Fruit fly (Drosophila melanogaster) whole organism, wandering third instar larva: ENCODE data around the gene Dci.

ENCODE experiments used
- Abd-B ChIP-seq: fragments of >200 bp; optimal IDR thresholded peaks from 2 replicates; lab custom pipeline; 2017; ENCODE audit warnings: missing biosample characterization, missing genetic modification characterization
- CG9705 ChIP-seq: fragments of 200-800 bp; sonication (Bioruptor generic); optimal IDR thresholded peaks from 2 replicates; lab custom pipeline; 2018; ENCODE audit warnings: missing biosample characterization, mild to moderate bottlenecking, missing genetic modification characterization
- CrebA ChIP-seq: fragments of 200-800 bp; sonication (Bioruptor generic); optimal IDR thresholded peaks from 2 replicates; lab custom pipeline; 2016; ENCODE audit warnings: missing biosample characterization, mild to moderate bottlenecking, missing genetic modification characterization, borderline replicate concordance
- Dfd ChIP-seq: fragments of >200 bp; optimal IDR thresholded peaks from 2 replicates; lab custom pipeline; 2017; ENCODE audit warnings: missing biosample characterization, missing genetic modification characterization
- Dif ChIP-seq: fragments of 200-275, 200-300 bp; sonication (Bioruptor generic); optimal IDR thresholded peaks from 2 replicates; lab custom pipeline; 2018; ENCODE audit warnings: missing biosample characterization, missing genetic modification characterization; ENCODE audit not compliant: partially characterized antibody
- HLH106 ChIP-seq: fragments of 200-800 bp; optimal IDR thresholded peaks from 3 replicates; lab custom pipeline; 2019; ENCODE audit warnings: missing biosample characterization, mild to moderate bottlenecking, missing genetic modification characterization, moderate library complexity
- Hnf4 ChIP-seq: fragments of 200-800 bp; sonication (Bioruptor generic); optimal IDR thresholded peaks from 2 replicates; lab custom pipeline; 2016; ENCODE audit warnings: missing biosample characterization, mild to moderate bottlenecking, missing genetic modification characterization
- Hr78 ChIP-seq: fragments of >200 bp; optimal IDR thresholded peaks from 2 replicates; lab custom pipeline; 2017; ENCODE audit warnings: missing biosample characterization, missing genetic modification characterization
- Hr83 ChIP-seq: fragments of 200-300 bp; sonication (Bioruptor generic); optimal IDR thresholded peaks from 2 replicates; lab custom pipeline; 2016; ENCODE audit warnings: missing biosample characterization, mild to moderate bottlenecking, missing genetic modification characterization, moderate library complexity; ENCODE audit not compliant: poor library complexity, severe bottlenecking
- Myc ChIP-seq: fragments of >200 bp; optimal IDR thresholded peaks from 2 replicates; lab custom pipeline; 2017
- OdsH ChIP-seq: fragments of 200-800 bp; sonication (Bioruptor generic); optimal IDR thresholded peaks from 2 replicates; lab custom pipeline; 2016; ENCODE audit warnings: missing biosample characterization, mild to moderate bottlenecking, missing genetic modification characterization
- Rel ChIP-seq, 2 experiments: fragments of 200-800 bp; sonication (Bioruptor generic) in 1 of 2; optimal IDR thresholded peaks; 2 replicates in 1 of 2; 3 replicates in 1 of 2; lab custom pipeline; 2016 to 2019; ENCODE audit warnings: mild to moderate bottlenecking in 2 of 2, missing biosample characterization in 2 of 2, missing genetic modification characterization in 2 of 2, moderate library complexity in 1 of 2
- Sp1 ChIP-seq: fragments of 200-800 bp; sonication (Bioruptor generic); optimal IDR thresholded peaks from 3 replicates; lab custom pipeline; 2019; ENCODE audit warnings: missing biosample characterization, mild to moderate bottlenecking, missing genetic modification characterization, moderate library complexity
- br ChIP-seq: fragments of 200-800 bp; sonication (Bioruptor generic); optimal IDR thresholded peaks from 2 replicates; lab custom pipeline; 2016; ENCODE audit warnings: missing biosample characterization, missing genetic modification characterization
- brk ChIP-seq: fragments of 200-800 bp; sonication (Bioruptor generic); optimal IDR thresholded peaks from 2 replicates; lab custom pipeline; 2016; ENCODE audit warnings: missing biosample characterization, mild to moderate bottlenecking, missing genetic modification characterization
- dl ChIP-seq, 2 experiments: fragments of 175-275, 200-275 bp in 1 of 2; fragments of 200-275 bp in 1 of 2; sonication (Bioruptor generic); optimal IDR thresholded peaks; lab custom pipeline; 2018; ENCODE audit warnings: mild to moderate bottlenecking in 2 of 2, missing biosample characterization in 2 of 2, missing genetic modification characterization in 2 of 2, moderate library complexity in 2 of 2; ENCODE audit not compliant: partially characterized antibody in 2 of 2, insufficient read depth in 1 of 2
- dmrt93B ChIP-seq: fragments of 200-800 bp; sonication (Bioruptor generic); optimal IDR thresholded peaks from 2 replicates; lab custom pipeline; 2018; ENCODE audit warnings: missing biosample characterization, mild to moderate bottlenecking, missing genetic modification characterization
- ey ChIP-seq: fragments of 200-800 bp; sonication (Bioruptor generic); optimal IDR thresholded peaks from 2 replicates; lab custom pipeline; 2016; ENCODE audit warnings: missing biosample characterization, missing genetic modification characterization
- foxo ChIP-seq, 2 experiments: fragments of 200-800 bp; sonication (Bioruptor generic); optimal IDR thresholded peaks; 2 replicates in 1 of 2; 3 replicates in 1 of 2; lab custom pipeline; 2016 to 2017; ENCODE audit warnings: missing biosample characterization in 2 of 2, missing genetic modification characterization in 2 of 2
- fru ChIP-seq: fragments of 200-800 bp; sonication (Bioruptor generic); optimal IDR thresholded peaks from 3 replicates; lab custom pipeline; 2016; ENCODE audit warnings: missing biosample characterization, mild to moderate bottlenecking, missing genetic modification characterization
- h ChIP-seq: fragments of 200-800 bp; sonication (Bioruptor generic); optimal IDR thresholded peaks from 3 replicates; lab custom pipeline; 2016; ENCODE audit warnings: missing biosample characterization, mild to moderate bottlenecking, missing genetic modification characterization
- jim ChIP-seq: fragments of 175-275, 200-325 bp; sonication (Bioruptor generic); optimal IDR thresholded peaks from 2 replicates; lab custom pipeline; 2016; ENCODE audit warnings: missing biosample characterization, mild to moderate bottlenecking, missing genetic modification characterization
- pan ChIP-seq: fragments of >200 bp; optimal IDR thresholded peaks from 2 replicates; lab custom pipeline; 2017
- psq ChIP-seq: fragments of 200-800 bp; sonication (Bioruptor generic); optimal IDR thresholded peaks from 3 replicates; lab custom pipeline; 2017; ENCODE audit warnings: missing biosample characterization, mild to moderate bottlenecking, missing genetic modification characterization, moderate library complexity
- rgr ChIP-seq: fragments of 200-800 bp; sonication (Bioruptor generic); optimal IDR thresholded peaks from 3 replicates; lab custom pipeline; 2016; ENCODE audit warnings: missing biosample characterization, mild to moderate bottlenecking, missing genetic modification characterization
- sage ChIP-seq: fragments of 200-800 bp; sonication (Bioruptor generic); optimal IDR thresholded peaks from 2 replicates; lab custom pipeline; 2016; ENCODE audit warnings: missing biosample characterization, mild to moderate bottlenecking, missing genetic modification characterization
- sv ChIP-seq: fragments of 200-800 bp; sonication (Bioruptor generic); optimal IDR thresholded peaks from 3 replicates; lab custom pipeline; 2016; ENCODE audit warnings: missing biosample characterization, missing genetic modification characterization
- tai ChIP-seq: sonication (Bioruptor generic); optimal IDR thresholded peaks from 2 replicates; lab custom pipeline; 2016; ENCODE audit warnings: missing biosample characterization, missing genetic modification characterization
- usp ChIP-seq: fragments of >200 bp; optimal IDR thresholded peaks from 2 replicates; lab custom pipeline; 2017; ENCODE audit warnings: missing biosample characterization, missing genetic modification characterization
- woc ChIP-seq: sonication (Bioruptor generic); optimal IDR thresholded peaks from 2 replicates; lab custom pipeline; 2016; ENCODE audit warnings: missing biosample characterization, mild to moderate bottlenecking, missing genetic modification characterization

Gene Dci

DNA sequence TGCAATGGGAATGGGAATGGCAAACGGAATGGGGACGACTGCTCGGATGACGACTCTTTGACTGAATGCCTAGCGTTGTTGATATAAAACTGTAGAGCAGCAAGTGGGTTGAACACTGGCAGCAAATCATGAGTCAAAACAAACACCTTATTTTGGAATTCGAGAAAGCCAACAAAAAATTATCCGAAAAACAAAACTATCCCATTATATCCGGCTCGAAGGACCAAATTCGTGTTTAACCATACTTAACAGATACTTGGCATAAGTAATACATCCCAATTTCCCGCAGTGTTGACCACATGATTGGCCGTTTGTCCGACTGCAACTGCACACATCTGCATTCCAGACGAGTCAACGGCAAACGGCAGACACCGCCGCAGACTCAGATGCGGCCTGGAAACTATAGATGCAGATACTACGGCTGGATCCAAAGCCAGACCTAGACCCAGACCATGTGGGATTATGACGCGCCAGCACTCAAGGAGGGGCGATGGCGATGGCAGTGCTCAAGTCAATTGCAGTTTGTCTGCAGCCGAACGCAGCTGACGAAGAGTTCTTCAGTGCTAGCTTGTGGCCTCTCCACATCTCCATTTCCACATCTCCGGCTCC lies 37.8 kb upstream of the Dci start:
- TF ChIP-seq br (no peak), Dfd (GFP tag; lab: Kevin White, UChicago) (no peak), tai (GFP tag; lab: Kevin White, UChicago) (no peak), Abd-B (no peak), dl (GFP tag; optimal IDR thresholded peaks at IDR 0.05; lab: Kevin White, UChicago; ENCODE audit: insufficient read depth in 1 of 2, partially characterized antibody in 2 of 2) (no peak), usp (no peak), ey (GFP tag; lab: Kevin White, UChicago) (peak; percentile 32), h (GFP tag; lab: Kevin White, UChicago) (peak; percentile 10), sv (no peak), foxo (GFP tag; optimal IDR thresholded peaks at IDR 0.05; lab: Kevin White, UChicago) (peak in 1 of 2 experiments; percentile 18)
- TF ChIP-seq, all 38 proteins: peak for 3

DNA sequence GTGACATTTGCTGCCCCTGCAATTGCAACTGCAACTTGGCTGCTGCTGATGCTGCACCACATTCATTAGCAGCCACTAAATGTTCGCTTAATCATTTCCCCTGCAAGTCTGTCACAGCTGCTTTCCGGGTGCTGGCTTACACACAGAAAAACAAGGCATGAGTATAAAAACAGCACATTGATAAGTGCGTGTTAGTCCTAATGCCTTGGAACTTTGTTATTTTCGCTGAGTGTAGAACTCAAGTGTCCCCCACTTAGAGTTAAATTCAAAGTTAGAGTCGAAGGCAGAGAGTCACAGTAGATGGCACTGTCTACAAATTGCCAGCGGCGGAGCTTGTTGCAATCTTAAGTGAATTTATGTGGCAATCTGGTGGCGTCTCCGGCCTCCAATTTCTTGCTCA lies 37.2 kb upstream of the Dci start:
- TF ChIP-seq sv (no peak), brk (GFP tag; lab: Kevin White, UChicago) (no peak), Rel (GFP tag; optimal IDR thresholded peaks at IDR 0.05; lab: Kevin White, UChicago) (no peak), Rel (tag; optimal IDR thresholded peaks at IDR 0.05; lab: Kevin White, UChicago) (no peak)

dm6 chr3L:815234-816200 lies 35.6 kb upstream of the Dci start:
- no peak for TF ChIP-seq brk (GFP tag; lab: Kevin White, UChicago)
- no peak for TF ChIP-seq dmrt93B (GFP tag; lab: Kevin White, UChicago)
- no peak for TF ChIP-seq usp
- TF ChIP-seq CG9705 (GFP tag; lab: Kevin White, UChicago), result no peak
- TF ChIP-seq woc (GFP tag; lab: Kevin White, UChicago), result no peak
- TF ChIP-seq Dif, result no peak
- TF ChIP-seq dl (GFP tag; optimal IDR thresholded peaks at IDR 0.05; lab: Kevin White, UChicago; ENCODE audit: insufficient read depth in 1 of 2, partially characterized antibody in 2 of 2), result no peak
- no peak for TF ChIP-seq ey (GFP tag; lab: Kevin White, UChicago)
- TF ChIP-seq sv, result no peak
- TF ChIP-seq rgr, result no peak
- TF ChIP-seq psq (GFP tag; lab: Kevin White, UChicago), result no peak
- TF ChIP-seq br, result no peak
- TF ChIP-seq Hr78 (GFP tag; lab: Kevin White, UChicago), result no peak
- no peak for TF ChIP-seq Myc

DNA sequence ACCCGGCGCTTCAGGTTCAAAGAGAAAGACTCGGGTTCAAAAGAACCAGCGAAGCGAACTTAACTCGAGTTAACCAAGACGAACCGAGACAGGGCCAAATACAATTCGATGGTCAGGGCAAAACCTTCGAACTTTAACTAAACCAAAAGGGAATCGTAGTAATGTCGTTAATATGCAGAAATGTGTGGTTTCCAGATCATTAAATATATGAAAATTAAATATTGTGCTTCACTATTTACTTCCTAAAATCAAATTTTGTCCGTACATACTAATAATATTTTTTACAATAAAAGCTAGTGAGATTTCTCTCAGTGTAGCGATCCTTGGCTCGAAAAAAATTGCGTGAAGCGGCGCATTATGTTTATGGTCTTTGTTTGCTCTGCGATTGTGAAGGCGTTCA lies 33.4 kb upstream of the Dci start:
- TF ChIP-seq tai (GFP tag; lab: Kevin White, UChicago) (peak; percentile 56), Hr83 (GFP tag; lab: Kevin White, UChicago) (no peak), sage (GFP tag; lab: Kevin White, UChicago) (peak; percentile 37), CrebA (GFP tag; lab: Kevin White, UChicago) (no peak), foxo (GFP tag; optimal IDR thresholded peaks at IDR 0.05; lab: Kevin White, UChicago) (peak in 1 of 2 experiments; percentile 43), OdsH (GFP tag; lab: Kevin White, UChicago) (peak; percentile 63), usp (no peak), psq (GFP tag; lab: Kevin White, UChicago) (peak; percentile 44), CG9705 (GFP tag; lab: Kevin White, UChicago) (no peak), Myc (no peak), HLH106 (tag; lab: Kevin White, UChicago) (peak; percentile 61), pan (no peak), woc (GFP tag; lab: Kevin White, UChicago) (peak; percentile 44), ey (GFP tag; lab: Kevin White, UChicago) (peak; percentile 61), br (peak; percentile 63), Dfd (GFP tag; lab: Kevin White, UChicago) (no peak), h (GFP tag; lab: Kevin White, UChicago) (peak; percentile 66), rgr (peak; percentile 62), brk (GFP tag; lab: Kevin White, UChicago) (peak; percentile 63), jim (GFP tag; lab: Kevin White, UChicago) (no peak), fru (peak; percentile 68), Hnf4 (GFP tag; lab: Kevin White, UChicago) (peak; percentile 55), Sp1 (peak; percentile 43)
- TF ChIP-seq, all 38 proteins: peak for 15
